Fruit fly (Drosophila melanogaster): ENCODE measurements around the gene CG9784.

The CG9784 gene

DNA sequence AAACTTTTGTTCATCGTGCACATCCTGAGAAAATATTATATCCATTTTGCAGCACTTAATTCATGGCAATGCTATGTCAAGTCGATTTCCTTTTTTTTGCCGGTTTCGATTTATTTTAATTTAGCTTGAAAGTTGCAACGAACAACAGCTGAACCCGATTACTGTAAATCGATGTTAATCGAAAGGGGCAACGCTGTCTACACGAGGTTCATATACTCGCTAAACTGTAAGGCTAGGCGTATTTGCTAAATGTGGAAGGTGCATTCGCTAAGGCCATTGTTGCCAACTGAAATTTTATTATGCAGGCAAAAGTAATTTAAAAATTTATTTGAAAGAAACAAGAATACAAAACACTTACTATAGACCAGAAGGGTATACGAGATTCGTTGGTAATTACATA, 51.6 kb downstream of the CG9784 start, which contains the start of gene CG9902 (continued):
- peak; percentile 61 for TF ChIP-seq CG42726 (GFP tag; IDR thresholded peaks at IDR 0.05; ENCODE audit: partially characterized antibody)
- peak; percentile 36 for TF ChIP-seq Dad (GFP tag; optimal IDR thresholded peaks at IDR 0.05)
- no peak for TF ChIP-seq sqz (GFP tag; optimal IDR thresholded peaks at IDR 0.05)
- TF ChIP-seq CG17912 (GFP tag; optimal IDR thresholded peaks at IDR 0.05), result peak; percentile 17
- peak; percentile 61; the same call in 2 of the 3 replicates for TF ChIP-seq vnd (GFP tag; IDR thresholded peaks at IDR 0.05; ENCODE audit: partially characterized antibody)
- peak; percentile 37 for TF ChIP-seq CG7987 (GFP tag; optimal IDR thresholded peaks at IDR 0.05)
- TF ChIP-seq CG9727 (GFP tag; optimal IDR thresholded peaks at IDR 0.05), result no peak
- TF ChIP-seq CG8089 (GFP tag; optimal IDR thresholded peaks at IDR 0.05), result no peak
- peak; percentile 33 for TF ChIP-seq CG13894 (tag; optimal IDR thresholded peaks at IDR 0.05)
- TF ChIP-seq YL-1 (GFP tag; optimal IDR thresholded peaks at IDR 0.05), result peak; percentile 19
- TF ChIP-seq CG33213 (GFP tag; optimal IDR thresholded peaks at IDR 0.05), result peak; percentile 67
- TF ChIP-seq HLH4C (GFP tag; IDR thresholded peaks at IDR 0.05; ENCODE audit: partially characterized antibody), result peak; percentile 80
- peak; percentile 40; the same call in 1 of the 2 replicates for TF ChIP-seq CG2129 (GFP tag; IDR thresholded peaks at IDR 0.05; ENCODE audit: partially characterized antibody)
- TF ChIP-seq p53 (GFP tag; optimal IDR thresholded peaks at IDR 0.05), result peak; percentile 21
- TF ChIP-seq CG6791 (GFP tag; IDR thresholded peaks at IDR 0.05; ENCODE audit: partially characterized antibody), result peak; percentile 86
- TF ChIP-seq pfk (GFP tag; optimal IDR thresholded peaks at IDR 0.05), result no peak
- TF ChIP-seq unc-4 (GFP tag; IDR thresholded peaks at IDR 0.05; ENCODE audit: partially characterized antibody), result peak; percentile 76
- no peak for TF ChIP-seq CG7271 (tag; optimal IDR thresholded peaks at IDR 0.05)
- TF ChIP-seq CG4617 (GFP tag; optimal IDR thresholded peaks at IDR 0.05; ENCODE audit: borderline replicate concordance), result peak; percentile 4
- peak; percentile 8 for TF ChIP-seq NfI (GFP tag; optimal IDR thresholded peaks at IDR 0.05)
- TF ChIP-seq H15 (GFP tag; IDR thresholded peaks at IDR 0.05), result no peak
- TF ChIP-seq wor (GFP tag; IDR thresholded peaks at IDR 0.05), result no peak
- no peak for TF ChIP-seq CG32532 (GFP tag; IDR thresholded peaks at IDR 0.05)
- TF ChIP-seq crp (GFP tag; optimal IDR thresholded peaks at IDR 0.05), result peak in 1 of 2 experiments; percentile 81
- TF ChIP-seq CG12659 (GFP tag; optimal IDR thresholded peaks at IDR 0.05), result peak; percentile 76
- no peak for TF ChIP-seq CG34376 (GFP tag; optimal IDR thresholded peaks at IDR 0.05)
- peak; percentile 8 for TF ChIP-seq NC2β (GFP tag; optimal IDR thresholded peaks at IDR 0.05)
- TF ChIP-seq CG10979 (tag; optimal IDR thresholded peaks at IDR 0.05), result no peak
- TF ChIP-seq ato (GFP tag; IDR thresholded peaks at IDR 0.05; ENCODE audit: partially characterized antibody), result peak; percentile 59; the same call in 1 of the 2 replicates
- peak; percentile 76 for TF ChIP-seq CG7963 (GFP tag; IDR thresholded peaks at IDR 0.05; ENCODE audit: partially characterized antibody)
- no peak for TF ChIP-seq CG10321 (GFP tag; IDR thresholded peaks at IDR 0.05)
- no peak for TF ChIP-seq fru (optimal IDR thresholded peaks at IDR 0.05)
- TF ChIP-seq Myb (GFP tag; optimal IDR thresholded peaks at IDR 0.05), result peak; percentile 94
- peak in 1 of 2 experiments; percentile 1 for TF ChIP-seq dpn (GFP tag; optimal IDR thresholded peaks at IDR 0.05)
- TF ChIP-seq CoRest (tag; optimal IDR thresholded peaks at IDR 0.05), result peak; percentile 53
- no peak for TF ChIP-seq oc (tag; optimal IDR thresholded peaks at IDR 0.05)
- TF ChIP-seq eve (GFP tag; optimal IDR thresholded peaks at IDR 0.05), result no peak
- no peak for TF ChIP-seq Neu2 (GFP tag; optimal IDR thresholded peaks at IDR 0.05; ENCODE audit: borderline replicate concordance)
- no peak for TF ChIP-seq nerfin-1 (tag; optimal IDR thresholded peaks at IDR 0.05)
- no peak for TF ChIP-seq otp (GFP tag; IDR thresholded peaks at IDR 0.05)
- peak; percentile 88 for TF ChIP-seq BEAF-32 (GFP tag; optimal IDR thresholded peaks at IDR 0.05)
- TF ChIP-seq CG10267 (tag; optimal IDR thresholded peaks at IDR 0.05), result peak; percentile 55
- peak; percentile 51; the same call in 1 of the 3 replicates for TF ChIP-seq CG34422 (GFP tag; IDR thresholded peaks at IDR 0.05)
- no peak for TF ChIP-seq salm (tag; optimal IDR thresholded peaks at IDR 0.05)
- no peak for TF ChIP-seq CG5953 (GFP tag; IDR thresholded peaks at IDR 0.05)
- no peak for TF ChIP-seq CG1024 (GFP tag; IDR thresholded peaks at IDR 0.05)
- peak; percentile 1 for TF ChIP-seq CG30020 (tag; optimal IDR thresholded peaks at IDR 0.05)
- TF ChIP-seq Stat92E (GFP tag; optimal IDR thresholded peaks at IDR 0.05), result peak in 1 of 3 experiments; percentile 31
- TF ChIP-seq jigr1 (GFP tag; IDR thresholded peaks at IDR 0.05), result no peak
